Fruit fly (Drosophila melanogaster) whole organism, embryonic: ENCODE measurements around the gene CG14439.
A peak's percentile ranks its signal among the peaks of the same experiment; 100 is the strongest.

Experiments used
- Ada2b ChIP-seq: fragments of 200-800 bp; sonication (Bioruptor generic); IDR thresholded peaks from 2 replicates; pipeline ENCODE4 v1.3.6; 2022; ENCODE audit warnings: missing biosample characterization, missing genetic modification characterization
- Awh ChIP-seq: fragments of 200-800 bp; sonication (Bioruptor generic); IDR thresholded peaks from 2 replicates; pipeline ENCODE4, ENCODE4 v1.3.6; 2022; ENCODE audit warnings: missing biosample characterization, missing genetic modification characterization
- C15 ChIP-seq: fragments of 200-800 bp; sonication (Bioruptor generic); IDR thresholded peaks from 3 replicates; pipeline ENCODE4 v1.3.6; 2022; ENCODE audit warnings: missing biosample characterization, missing genetic modification characterization
- CG10543 ChIP-seq: fragments of 200-800 bp; sonication (Bioruptor generic); optimal IDR thresholded peaks from 3 replicates; lab custom pipeline; 2017; ENCODE audit warnings: missing biosample characterization, mild to moderate bottlenecking, missing genetic modification characterization, moderate library complexity
- CG12104 ChIP-seq: fragments of 200-800 bp; sonication (Bioruptor generic); optimal IDR thresholded peaks from 3 replicates; lab custom pipeline; 2016; ENCODE audit warnings: missing biosample characterization, missing genetic modification characterization
- CG12236 ChIP-seq: fragments of 200-800 bp; sonication (Bioruptor generic); optimal IDR thresholded peaks from 2 replicates; lab custom pipeline; 2016; ENCODE audit warnings: missing biosample characterization, missing genetic modification characterization
- CG14050 ChIP-seq: fragments of 200-800 bp; sonication (Bioruptor generic); IDR thresholded peaks from 3 replicates; pipeline ENCODE4 v1.3.6; 2022; ENCODE audit warnings: missing biosample characterization, missing genetic modification characterization
- CG15601 ChIP-seq: fragments of 200-800 bp; sonication (Bioruptor generic); optimal IDR thresholded peaks from 3 replicates; lab custom pipeline; 2019; ENCODE audit warnings: missing biosample characterization, mild to moderate bottlenecking, missing genetic modification characterization, moderate library complexity
- CG18476 ChIP-seq: fragments of 200-800 bp; sonication (Bioruptor generic); optimal IDR thresholded peaks from 2 replicates; lab custom pipeline; 2016; ENCODE audit warnings: missing biosample characterization, mild to moderate bottlenecking, missing genetic modification characterization
- CG2889 ChIP-seq: fragments of 200-800 bp; sonication (Bioruptor generic); IDR thresholded peaks from 3 replicates; pipeline ENCODE4 v1.3.6; 2022; ENCODE audit warnings: missing biosample characterization, missing genetic modification characterization
- CG34422 ChIP-seq: fragments of 200-800 bp; sonication (Bioruptor generic); IDR thresholded peaks from 3 replicates; pipeline ENCODE4 v1.3.6; 2022; ENCODE audit warnings: missing biosample characterization, missing genetic modification characterization
- CG3847 ChIP-seq: fragments of 200-800 bp; sonication (Bioruptor generic); IDR thresholded peaks from 2 replicates; pipeline ENCODE4 v1.3.6; 2022; ENCODE audit warnings: missing biosample characterization, missing genetic modification characterization
- CG3995 ChIP-seq: fragments of 200-800 bp; sonication (Bioruptor generic); optimal IDR thresholded peaks from 3 replicates; lab custom pipeline; 2016; ENCODE audit warnings: missing biosample characterization, missing genetic modification characterization
- CG4730 ChIP-seq: fragments of 200-800 bp; sonication (Bioruptor generic); IDR thresholded peaks from 2 replicates; pipeline ENCODE4 v1.3.6; 2022; ENCODE audit warnings: missing biosample characterization, missing genetic modification characterization
- CG5953 ChIP-seq: fragments of 200-800 bp; sonication (Bioruptor generic); IDR thresholded peaks from 2 replicates; pipeline ENCODE4 v1.3.6; 2022; ENCODE audit warnings: missing biosample characterization, missing genetic modification characterization
- CG6689 ChIP-seq: fragments of 200-800 bp; sonication (Bioruptor generic); IDR thresholded peaks from 2 replicates; pipeline ENCODE4 v1.3.6; 2022; ENCODE audit warnings: missing biosample characterization, missing genetic modification characterization
- CG6791 ChIP-seq: fragments of 200-800 bp; sonication (Bioruptor generic); IDR thresholded peaks from 3 replicates; pipeline ENCODE4 v1.3.6; 2022; ENCODE audit warnings: missing biosample characterization, missing genetic modification characterization; ENCODE audit not compliant: partially characterized antibody
- CG7786 ChIP-seq: fragments of 200-800 bp; sonication (Bioruptor generic); optimal IDR thresholded peaks from 2 replicates; lab custom pipeline; 2016; ENCODE audit warnings: missing biosample characterization, missing genetic modification characterization
- CG8281 ChIP-seq: fragments of 200-800 bp; sonication (Bioruptor generic); optimal IDR thresholded peaks from 2 replicates; lab custom pipeline; 2018; ENCODE audit warnings: missing biosample characterization, mild to moderate bottlenecking, missing genetic modification characterization, moderate library complexity
- CTCF ChIP-seq: fragments of 200-800 bp; sonication (Bioruptor generic); optimal IDR thresholded peaks from 2 replicates; lab custom pipeline; 2017; ENCODE audit warnings: missing biosample characterization, mild to moderate bottlenecking, missing genetic modification characterization, moderate library complexity
- Fer1 ChIP-seq: fragments of 200-800 bp; sonication (Bioruptor generic); optimal IDR thresholded peaks from 2 replicates; lab custom pipeline; 2017; ENCODE audit warnings: missing biosample characterization, mild to moderate bottlenecking, missing genetic modification characterization
- Fer2 ChIP-seq: fragments of 200-800 bp; sonication (Bioruptor generic); optimal IDR thresholded peaks from 2 replicates; lab custom pipeline; 2018; ENCODE audit warnings: missing biosample characterization, mild to moderate bottlenecking, missing genetic modification characterization, moderate library complexity
- GATAe ChIP-seq: fragments of 200-800 bp; sonication (Bioruptor generic); conservative IDR thresholded peaks from 2 replicates; pipeline ENCODE4 v1.3.6; 2022; ENCODE audit warnings: missing biosample characterization, missing genetic modification characterization
- HLHmδ ChIP-seq: fragments of 200-800 bp; sonication (Bioruptor generic); optimal IDR thresholded peaks from 2 replicates; lab custom pipeline; 2018; ENCODE audit warnings: missing biosample characterization, mild to moderate bottlenecking, missing genetic modification characterization, moderate library complexity
- HmgD ChIP-seq: fragments of 200-800 bp; sonication (Bioruptor generic); optimal IDR thresholded peaks from 3 replicates; lab custom pipeline; 2016; ENCODE audit warnings: missing biosample characterization, missing genetic modification characterization
- Meics ChIP-seq: fragments of 200-800 bp; sonication (Bioruptor generic); optimal IDR thresholded peaks from 2 replicates; lab custom pipeline; 2017; ENCODE audit warnings: missing biosample characterization, mild to moderate bottlenecking, missing genetic modification characterization
- NK7.1 ChIP-seq: fragments of 200-800 bp; sonication (Bioruptor generic); optimal IDR thresholded peaks from 3 replicates; lab custom pipeline; 2016; ENCODE audit warnings: missing biosample characterization, missing genetic modification characterization
- NfI ChIP-seq: fragments of 200-800 bp; sonication (Bioruptor generic); optimal IDR thresholded peaks from 3 replicates; lab custom pipeline; 2018; ENCODE audit warnings: missing biosample characterization, mild to moderate bottlenecking, missing genetic modification characterization, moderate library complexity
- Six4 ChIP-seq: fragments of 200-800 bp; sonication (Bioruptor generic); optimal IDR thresholded peaks from 2 replicates; lab custom pipeline; 2016; ENCODE audit warnings: missing biosample characterization, missing genetic modification characterization
- Ssrp ChIP-seq: fragments of 200-800 bp; sonication (Bioruptor generic); optimal IDR thresholded peaks from 2 replicates; lab custom pipeline; 2018; ENCODE audit warnings: missing biosample characterization, mild to moderate bottlenecking, missing genetic modification characterization, moderate library complexity
- Tbp ChIP-seq: fragments of >200 bp; optimal IDR thresholded peaks from 2 replicates; lab custom pipeline; 2018; ENCODE audit warnings: missing biosample characterization, missing genetic modification characterization
- amos ChIP-seq: fragments of 200-800 bp; sonication (Bioruptor generic); IDR thresholded peaks from 2 replicates; pipeline ENCODE4 v1.3.6; 2022; ENCODE audit warnings: missing biosample characterization, missing genetic modification characterization; ENCODE audit not compliant: partially characterized antibody
- cas ChIP-seq: fragments of 200-800 bp; sonication (Bioruptor generic); IDR thresholded peaks from 2 replicates; pipeline ENCODE4 v1.3.6; 2022; ENCODE audit warnings: missing biosample characterization, missing genetic modification characterization
- crol ChIP-seq: fragments of 200-800 bp; sonication (Bioruptor generic); IDR thresholded peaks from 2 replicates; pipeline ENCODE4 v1.3.6; 2022; ENCODE audit warnings: missing biosample characterization, missing genetic modification characterization
- ems ChIP-seq: fragments of 200-800 bp; sonication (Bioruptor generic); optimal IDR thresholded peaks from 3 replicates; lab custom pipeline; 2016; ENCODE audit warnings: missing biosample characterization, missing genetic modification characterization
- fd3F ChIP-seq: fragments of 200-800 bp; sonication (Bioruptor generic); optimal IDR thresholded peaks from 2 replicates; lab custom pipeline; 2018; ENCODE audit warnings: missing biosample characterization, mild to moderate bottlenecking, missing genetic modification characterization, moderate library complexity
- grau ChIP-seq: fragments of 200-800 bp; optimal IDR thresholded peaks from 3 replicates; lab custom pipeline; 2019; ENCODE audit warnings: missing biosample characterization, mild to moderate bottlenecking, missing genetic modification characterization, moderate library complexity
- grn ChIP-seq: fragments of 200-800 bp; sonication (Bioruptor generic); optimal IDR thresholded peaks from 3 replicates; lab custom pipeline; 2017; ENCODE audit warnings: missing biosample characterization, missing genetic modification characterization
- h ChIP-seq: fragments of >200 bp; optimal IDR thresholded peaks from 2 replicates; lab custom pipeline; 2017
- hb ChIP-seq: fragments of 200-800 bp; sonication (Bioruptor generic); IDR thresholded peaks from 3 replicates; pipeline ENCODE4 v1.3.6; 2022; ENCODE audit warnings: missing biosample characterization, missing genetic modification characterization; ENCODE audit not compliant: partially characterized antibody
- hbn ChIP-seq: fragments of 200-800 bp; sonication (Bioruptor generic); IDR thresholded peaks from 2 replicates; pipeline ENCODE4 v1.3.6; 2022; ENCODE audit warnings: missing biosample characterization, missing genetic modification characterization; ENCODE audit not compliant: partially characterized antibody
- her ChIP-seq: fragments of 200-800 bp; sonication (Bioruptor generic); optimal IDR thresholded peaks from 2 replicates; lab custom pipeline; 2016; ENCODE audit warnings: missing biosample characterization, missing genetic modification characterization
- jing ChIP-seq: fragments of 200-800 bp; sonication (Bioruptor generic); optimal IDR thresholded peaks from 2 replicates; lab custom pipeline; 2018; ENCODE audit warnings: missing biosample characterization, mild to moderate bottlenecking, missing genetic modification characterization
- klu ChIP-seq: fragments of 200-800 bp; sonication (Bioruptor generic); IDR thresholded peaks from 2 replicates; pipeline ENCODE4 v1.3.6; 2022; ENCODE audit warnings: missing biosample characterization, missing genetic modification characterization
- lilli ChIP-seq: fragments of 200-800 bp; sonication (Bioruptor generic); optimal IDR thresholded peaks from 3 replicates; lab custom pipeline; 2016; ENCODE audit warnings: missing biosample characterization, missing genetic modification characterization
- nerfin-2 ChIP-seq: fragments of 200-800 bp; sonication (Bioruptor generic); IDR thresholded peaks from 2 replicates; pipeline ENCODE4 v1.3.6; 2022; ENCODE audit warnings: missing biosample characterization, missing genetic modification characterization; ENCODE audit not compliant: partially characterized antibody
- otp ChIP-seq: fragments of 200-800 bp; sonication (Bioruptor generic); IDR thresholded peaks from 3 replicates; pipeline ENCODE4, ENCODE4 v1.3.6; 2022; ENCODE audit warnings: missing biosample characterization, missing genetic modification characterization
- pan ChIP-seq, 4 experiments: fragments of >200 bp in 3 of 4; fragments of 200-800 bp in 1 of 4; sonication (Bioruptor generic) in 1 of 4; optimal IDR thresholded peaks in 3 of 4; IDR thresholded peaks in 1 of 4; 2 replicates each; pipeline versions ENCODE4 v1.3.6 to Lab custom; 2017 to 2022; ENCODE audit warnings: missing biosample characterization in 2 of 4, missing genetic modification characterization in 2 of 4, mixed read lengths in 1 of 4
- pita ChIP-seq: fragments of 200-800 bp; sonication (Bioruptor generic); optimal IDR thresholded peaks from 2 replicates; lab custom pipeline; 2017; ENCODE audit warnings: missing biosample characterization, mild to moderate bottlenecking, missing genetic modification characterization
- salm ChIP-seq: fragments of 200-800 bp; sonication (Bioruptor generic); optimal IDR thresholded peaks from 2 replicates; lab custom pipeline; 2018; ENCODE audit warnings: missing biosample characterization, mild to moderate bottlenecking, missing genetic modification characterization
- sens ChIP-seq: fragments of 200-800 bp; sonication (Bioruptor generic); peaks from one replicate; lab custom pipeline; 2016; ENCODE audit warnings: missing biosample characterization, missing genetic modification characterization
- tgo ChIP-seq: fragments of 200-800 bp; sonication (Bioruptor generic); IDR thresholded peaks from 3 replicates; pipeline ENCODE4 v1.3.6; 2022; ENCODE audit warnings: missing biosample characterization, missing genetic modification characterization

The CG14439 gene

dm6 chrX:6794190-6794589, 46.8 kb downstream of the CG14439 start (continued):
- peak; percentile 81 for TF ChIP-seq her
- TF ChIP-seq GATAe (GFP tag; lab: Robert Waterston, UW) = no peak
- peak; percentile 84 for TF ChIP-seq lilli (GFP tag; lab: Kevin White, UChicago)
- TF ChIP-seq CG12236 (GFP tag; lab: Kevin White, UChicago) = peak; percentile 73
- peak; percentile 80 for TF ChIP-seq CG7786 (GFP tag; lab: Kevin White, UChicago)
- no peak for TF ChIP-seq h (lab: Kevin White, UChicago)
- peak; percentile 71 for TF ChIP-seq Ssrp (tag; lab: Kevin White, UChicago)
- no peak for TF ChIP-seq hb (GFP tag; lab: Robert Waterston, UW)
- peak; percentile 82 for TF ChIP-seq Awh (GFP tag; lab: Robert Waterston, UW)
- peak; percentile 87 for TF ChIP-seq CG34422 (GFP tag; lab: Robert Waterston, UW)
- TF ChIP-seq pita (GFP tag; lab: Kevin White, UChicago) = no peak
- peak; percentile 57 for TF ChIP-seq CG3995
- TF ChIP-seq CG4730 (GFP tag; lab: Robert Waterston, UW) = peak; percentile 73
- TF ChIP-seq jing (GFP tag; lab: Kevin White, UChicago) = peak; percentile 80
- TF ChIP-seq grau (tag; lab: Kevin White, UChicago) = peak; percentile 81
- peak; percentile 72 for TF ChIP-seq klu (GFP tag; lab: Robert Waterston, UW)
- no peak for TF ChIP-seq Tbp (GFP tag; lab: Kevin White, UChicago)
- no peak for TF ChIP-seq grn (GFP tag; lab: Kevin White, UChicago)
- peak; percentile 82 for TF ChIP-seq ems (GFP tag; lab: Kevin White, UChicago)
- peak; percentile 88 for TF ChIP-seq Ada2b (GFP tag; lab: Robert Waterston, UW)
- TF ChIP-seq sens (GFP tag; lab: Kevin White, UChicago) = peak; percentile 95
- no peak for TF ChIP-seq CG6791 (GFP tag; lab: Robert Waterston, UW)
- TF ChIP-seq otp (GFP tag; lab: Robert Waterston, UW) = peak; percentile 92
- peak; percentile 72 for TF ChIP-seq CG18476 (GFP tag; lab: Kevin White, UChicago)
- TF ChIP-seq CG14050 (GFP tag; lab: Robert Waterston, UW) = peak; percentile 87
- peak; percentile 46 for TF ChIP-seq NK7.1 (GFP tag; lab: Kevin White, UChicago)
- TF ChIP-seq Meics (GFP tag; lab: Kevin White, UChicago) = peak; percentile 85
- peak; percentile 80 for TF ChIP-seq CG6689 (GFP tag; lab: Robert Waterston, UW)
- TF ChIP-seq Fer2 (tag; lab: Kevin White, UChicago) = peak; percentile 39
- peak; percentile 83 for TF ChIP-seq CG3847 (GFP tag; lab: Robert Waterston, UW)
- no peak for TF ChIP-seq hbn (GFP tag; lab: Robert Waterston, UW)
- TF ChIP-seq Six4 (GFP tag; lab: Kevin White, UChicago) = peak; percentile 56
- peak; percentile 77 for TF ChIP-seq CG8281
- TF ChIP-seq Fer1 (GFP tag; lab: Kevin White, UChicago) = peak; percentile 71
- TF ChIP-seq crol (GFP tag; lab: Robert Waterston, UW) = 0 out of 2 replicates have a peak, but pooled peaks have one; percentile 32
- TF ChIP-seq CTCF (GFP tag; lab: Kevin White, UChicago) = peak; percentile 35
- TF ChIP-seq CG12104 (GFP tag; lab: Kevin White, UChicago) = peak; percentile 65
- no peak for TF ChIP-seq amos (GFP tag; lab: Robert Waterston, UW)
- TF ChIP-seq nerfin-2 (GFP tag; lab: Robert Waterston, UW) = no peak
- no peak for TF ChIP-seq CG10543
- TF ChIP-seq cas (GFP tag; lab: Robert Waterston, UW) = peak; percentile 28; the same call in 1 of the 2 replicates
- peak; percentile 72 for TF ChIP-seq salm
- no peak for TF ChIP-seq pan (optimal IDR thresholded peaks at IDR 0.05; lab: Kevin White, UChicago)
- TF ChIP-seq pan (GFP tag; optimal IDR thresholded peaks at IDR 0.05 in 1 of 2, IDR thresholded peaks at IDR 0.05 in 1 of 2) = peak in 1 of 2 experiments; percentile 92
- peak; percentile 62 for TF ChIP-seq HmgD (GFP tag; lab: Kevin White, UChicago)
- TF ChIP-seq fd3F (GFP tag; lab: Kevin White, UChicago) = peak; percentile 77
- peak; percentile 48; the same call in 1 of the 3 replicates for TF ChIP-seq C15 (GFP tag; lab: Robert Waterston, UW)
- TF ChIP-seq tgo = peak; percentile 81
- TF ChIP-seq NfI (GFP tag; lab: Kevin White, UChicago) = peak; percentile 86
- no peak for TF ChIP-seq HLHmδ (GFP tag; lab: Kevin White, UChicago)
- TF ChIP-seq CG15601 (tag; lab: Kevin White, UChicago) = peak; percentile 37
- peak; percentile 75; the same call in 2 of the 3 replicates for TF ChIP-seq CG2889 (GFP tag; lab: Robert Waterston, UW)
- TF ChIP-seq CG5953 = peak; percentile 90
